Fruit fly (Drosophila melanogaster): ENCODE results near the gene CG34331.

DNA sequence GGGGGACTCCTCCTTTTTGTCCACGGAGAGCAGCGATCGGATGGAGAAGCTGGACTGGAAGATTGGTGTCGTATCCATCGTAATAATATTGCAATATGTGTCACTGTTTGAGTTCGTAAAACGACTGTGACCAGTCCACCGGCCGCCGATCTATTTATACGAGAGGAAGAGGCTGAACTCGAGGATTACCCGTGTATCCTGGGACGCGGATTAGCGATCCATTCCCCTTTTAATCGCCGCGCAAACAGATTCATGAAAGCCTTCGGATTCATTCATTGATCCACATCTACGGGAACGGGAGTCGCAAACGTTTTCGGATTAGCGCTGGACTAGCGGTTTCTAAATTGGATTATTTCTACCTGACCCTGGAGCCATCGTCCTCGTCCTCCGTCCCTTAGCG lies 29.9 kb upstream of the CG34331 start, which contains the start of gene fd19B:
- TF ChIP-seq OdsH (GFP tag; optimal IDR thresholded peaks at IDR 0.05) (no peak), svp (GFP tag) (no peak)
